Fruit fly (Drosophila melanogaster) S2 (cell line): ENCODE data around the gene drd.

Experiments used
- CG8478 ChIP-seq: fragments of >200 bp; optimal IDR thresholded peaks from 2 replicates; lab custom pipeline; 2018
- CTCF ChIP-seq, 2 experiments: fragments of >200 bp; optimal IDR thresholded peaks; 2 replicates each; lab custom pipeline; 2018

- TF ChIP-seq CG8478 (no peak), CTCF (optimal IDR thresholded peaks at IDR 0.05; lab: Kevin White, UChicago) (no peak)
These were observed 47.9 kb upstream of the drd start for dm6 chrX:15077576-15078136.
